Fruit fly (Drosophila melanogaster): Measurements from ENCODE around the gene CG12206.

dm6 chrX:3427614-3427965 lies 46.7 kb downstream of the CG12206 start:
- TF ChIP-seq CTCF (optimal IDR thresholded peaks at IDR 0.05) (no peak), CG8478 (optimal IDR thresholded peaks at IDR 0.05) (no peak)
